Fruit fly (Drosophila melanogaster): Measurements from ENCODE around the gene Drice.

Gene Drice

DNA sequence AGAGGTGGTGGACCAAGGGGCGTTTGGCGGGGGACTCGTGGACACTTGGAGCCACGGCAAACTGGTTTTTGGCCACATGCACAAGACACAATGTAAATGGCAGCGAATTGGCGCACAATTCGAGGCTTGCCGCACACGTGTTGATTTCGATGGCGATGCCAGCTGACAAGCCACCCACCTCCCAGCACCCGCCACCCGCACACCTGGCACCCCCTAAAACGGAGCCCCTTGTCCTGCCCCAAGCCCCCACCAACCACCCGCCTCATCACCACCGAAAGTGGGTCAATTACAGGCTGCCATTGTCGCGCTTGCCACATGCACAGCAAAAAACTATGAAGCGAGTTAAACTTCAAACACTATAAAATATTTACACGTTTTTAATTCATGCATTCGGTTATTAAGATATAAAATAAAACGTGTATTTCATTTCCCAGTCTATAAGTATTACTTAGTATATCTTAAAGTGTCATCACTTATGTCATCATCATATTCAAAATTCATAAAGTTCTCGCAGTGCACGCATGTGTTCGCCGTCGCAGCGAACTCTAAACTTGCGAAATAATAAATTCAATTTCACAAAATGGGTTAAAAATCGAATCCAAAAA is 41.2 kb upstream of the Drice start (continued):
- TF ChIP-seq lz (GFP tag; optimal IDR thresholded peaks at IDR 0.05) (peak; percentile 39), CG10631 (GFP tag; optimal IDR thresholded peaks at IDR 0.05) (peak; percentile 40), Ets96B (tag; optimal IDR thresholded peaks at IDR 0.05) (peak; percentile 46), CG9139 (GFP tag; optimal IDR thresholded peaks at IDR 0.05) (no peak), Sox15 (GFP tag; optimal IDR thresholded peaks at IDR 0.05) (no peak), CG6163 (GFP tag; IDR thresholded peaks at IDR 0.05) (peak; percentile 85), Sox102F (GFP tag; optimal IDR thresholded peaks at IDR 0.05) (peak; percentile 36), esn (GFP tag; optimal IDR thresholded peaks at IDR 0.05) (peak; percentile 57), CG32006 (GFP tag; optimal IDR thresholded peaks at IDR 0.05) (peak; percentile 78), fd85E (GFP tag; optimal IDR thresholded peaks at IDR 0.05) (peak; percentile 13), net (GFP tag; optimal IDR thresholded peaks at IDR 0.05) (peak; percentile 49), dsx (GFP tag; optimal IDR thresholded peaks at IDR 0.05; ENCODE audit: poor library complexity, severe bottlenecking) (peak; percentile 77), CG1621 (tag; optimal IDR thresholded peaks at IDR 0.05) (peak; percentile 1), CG31627 (GFP tag; optimal IDR thresholded peaks at IDR 0.05) (peak; percentile 43), fkh (GFP tag; optimal IDR thresholded peaks at IDR 0.05) (no peak), CG8119 (GFP tag; IDR thresholded peaks at IDR 0.05) (peak; percentile 83), topi (GFP tag; optimal IDR thresholded peaks at IDR 0.05) (peak; percentile 44), Lpt (GFP tag; optimal IDR thresholded peaks at IDR 0.05) (peak; percentile 38), Hr4 (GFP tag; optimal IDR thresholded peaks at IDR 0.05) (peak; percentile 79), acj6 (GFP tag; optimal IDR thresholded peaks at IDR 0.05) (peak; percentile 59), vri (GFP tag; optimal IDR thresholded peaks at IDR 0.05) (no peak)

DNA sequence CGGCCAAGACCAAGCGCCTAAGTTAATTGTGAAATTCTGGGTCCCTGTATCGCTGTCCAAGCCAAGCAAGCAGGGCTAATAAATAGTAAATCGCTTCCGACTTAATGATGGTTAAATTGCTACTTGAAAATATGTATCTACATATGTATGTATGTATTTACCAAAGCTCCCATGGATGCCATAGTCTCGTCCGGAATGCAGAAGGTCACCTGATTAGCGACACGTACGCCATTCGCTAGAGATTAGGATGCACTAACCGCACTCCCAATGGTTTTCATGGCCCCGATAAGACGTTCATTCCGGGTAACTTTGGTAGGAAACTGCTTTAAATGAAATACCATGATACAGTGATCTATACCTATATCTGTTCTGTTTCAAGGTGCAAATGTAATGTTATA is 40.7 kb upstream of the Drice start:
- TF ChIP-seq lz (GFP tag; optimal IDR thresholded peaks at IDR 0.05): no peak
- TF ChIP-seq pdm3 (GFP tag; optimal IDR thresholded peaks at IDR 0.05): no peak
- no peak for TF ChIP-seq CG10669 (GFP tag; optimal IDR thresholded peaks at IDR 0.05)
- no peak for TF ChIP-seq CG8119 (GFP tag; IDR thresholded peaks at IDR 0.05)
- TF ChIP-seq Smox (GFP tag; optimal IDR thresholded peaks at IDR 0.05): no peak
- no peak for TF ChIP-seq achi (GFP tag; optimal IDR thresholded peaks at IDR 0.05)
- no peak for TF ChIP-seq CG11762 (GFP tag; optimal IDR thresholded peaks at IDR 0.05; ENCODE audit: insufficient read depth)
- no peak for TF ChIP-seq Sox14 (GFP tag; optimal IDR thresholded peaks at IDR 0.05)
- no peak for TF ChIP-seq esn (GFP tag; optimal IDR thresholded peaks at IDR 0.05)

DNA sequence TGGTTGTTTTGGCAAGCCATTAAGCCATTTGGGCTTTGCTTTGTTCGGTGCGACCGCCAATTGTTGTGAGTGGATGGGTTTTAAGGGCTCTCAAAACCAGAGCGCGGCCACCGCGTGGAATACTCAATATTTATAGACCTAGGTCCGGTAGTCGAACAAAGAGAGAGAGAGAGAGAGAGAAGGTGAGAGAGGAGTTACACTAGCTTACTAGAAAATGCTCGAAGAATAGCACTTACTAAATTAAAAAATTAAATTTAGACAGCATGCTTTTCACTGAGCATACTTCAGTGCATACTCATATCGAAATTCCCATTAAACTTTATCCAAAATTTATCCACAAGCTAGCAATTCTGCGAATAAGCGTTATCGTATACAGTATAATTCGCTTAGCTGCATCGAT is 39.4 kb upstream of the Drice start:
- peak; percentile 22 for TF ChIP-seq OdsH (GFP tag; optimal IDR thresholded peaks at IDR 0.05)
- TF ChIP-seq CG8119 (GFP tag; IDR thresholded peaks at IDR 0.05): no peak
- TF ChIP-seq CG3032 (tag; optimal IDR thresholded peaks at IDR 0.05): peak; percentile 2
- TF ChIP-seq CG11902 (GFP tag; optimal IDR thresholded peaks at IDR 0.05): no peak
- TF ChIP-seq Eip78C (GFP tag): no peak
- TF ChIP-seq CG6808 (GFP tag; optimal IDR thresholded peaks at IDR 0.05): peak; percentile 9
- peak; percentile 17 for TF ChIP-seq CG3919 (GFP tag; optimal IDR thresholded peaks at IDR 0.05)

DNA sequence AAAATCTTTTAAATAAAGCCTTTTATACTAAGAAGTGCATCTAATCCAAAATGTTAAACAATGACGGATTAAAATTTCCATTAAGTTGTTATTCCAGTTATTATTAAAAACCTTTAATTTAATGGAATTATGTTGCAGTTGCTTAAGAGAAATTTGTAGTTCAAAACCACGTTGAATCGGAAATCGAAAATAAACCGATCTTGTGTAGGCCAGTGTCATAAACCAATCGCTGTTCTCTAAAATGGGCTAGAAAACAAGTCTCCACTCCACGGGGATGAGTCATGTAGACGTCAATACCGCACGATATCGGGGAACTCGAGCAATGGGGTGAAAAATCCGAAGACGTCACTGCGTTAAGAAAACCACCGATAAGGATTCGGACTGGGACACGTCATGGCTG is 37.9 kb upstream of the Drice start:
- TF ChIP-seq Met (GFP tag; optimal IDR thresholded peaks at IDR 0.05) (no peak), Hr38 (GFP tag; optimal IDR thresholded peaks at IDR 0.05) (no peak), CG6163 (GFP tag; IDR thresholded peaks at IDR 0.05) (0 out of 3 replicates have a peak, but pooled peaks have one; percentile 20), fkh (GFP tag; optimal IDR thresholded peaks at IDR 0.05) (no peak), CG8632 (GFP tag; optimal IDR thresholded peaks at IDR 0.05) (no peak), Lpt (GFP tag; optimal IDR thresholded peaks at IDR 0.05) (no peak), fd85E (GFP tag; optimal IDR thresholded peaks at IDR 0.05) (no peak), net (GFP tag; optimal IDR thresholded peaks at IDR 0.05) (no peak), CG9139 (GFP tag; optimal IDR thresholded peaks at IDR 0.05) (no peak), Eip78C (GFP tag) (peak; percentile 44), salr (GFP tag; optimal IDR thresholded peaks at IDR 0.05) (no peak), lz (GFP tag; optimal IDR thresholded peaks at IDR 0.05) (no peak), vri (GFP tag; optimal IDR thresholded peaks at IDR 0.05) (no peak), svp (GFP tag) (peak; percentile 43), topi (GFP tag; optimal IDR thresholded peaks at IDR 0.05) (no peak), dac (GFP tag; optimal IDR thresholded peaks at IDR 0.05) (no peak), OdsH (GFP tag; optimal IDR thresholded peaks at IDR 0.05) (no peak), CG1621 (tag; optimal IDR thresholded peaks at IDR 0.05) (no peak), CG10669 (GFP tag; optimal IDR thresholded peaks at IDR 0.05) (peak; percentile 1), Blimp-1 (GFP tag; optimal IDR thresholded peaks at IDR 0.05) (no peak), CG11294 (GFP tag; IDR thresholded peaks at IDR 0.05) (no peak), acj6 (GFP tag; optimal IDR thresholded peaks at IDR 0.05) (no peak), CG15336 (GFP tag; IDR thresholded peaks at IDR 0.05) (no peak), CG6276 (GFP tag; optimal IDR thresholded peaks at IDR 0.05) (no peak), Hr4 (GFP tag; optimal IDR thresholded peaks at IDR 0.05) (no peak)
